Fruit fly (Drosophila melanogaster) whole organism, embryonic: ENCODE measurements around the gene RASSF8.

ENCODE experiments used
- Antp ChIP-seq: fragments of 200-800 bp; sonication (Bioruptor generic); optimal IDR thresholded peaks from 3 replicates; lab custom pipeline; 2016; ENCODE audit warnings: missing biosample characterization, missing genetic modification characterization
- CG11456 ChIP-seq: fragments of 200-800 bp; sonication (Bioruptor generic); IDR thresholded peaks from 3 replicates; pipeline ENCODE4 v1.3.6; 2022; ENCODE audit warnings: missing biosample characterization, missing genetic modification characterization
- CG11723 ChIP-seq: fragments of 200-800 bp; sonication (Bioruptor generic); optimal IDR thresholded peaks from 2 replicates; lab custom pipeline; 2017; ENCODE audit warnings: missing biosample characterization, mild to moderate bottlenecking, missing genetic modification characterization
- CG12219 ChIP-seq: fragments of 200-800 bp; sonication (Bioruptor generic); optimal IDR thresholded peaks from 3 replicates; lab custom pipeline; 2018; ENCODE audit warnings: missing biosample characterization, mild to moderate bottlenecking, missing genetic modification characterization
- CG14860 ChIP-seq: fragments of 200-800 bp; sonication (Bioruptor generic); IDR thresholded peaks from 3 replicates; pipeline ENCODE4 v1.3.6; 2022; ENCODE audit warnings: missing biosample characterization, missing genetic modification characterization; ENCODE audit not compliant: partially characterized antibody
- CG15011 ChIP-seq: fragments of 200-800 bp; sonication (Bioruptor generic); optimal IDR thresholded peaks from 3 replicates; lab custom pipeline; 2018; ENCODE audit warnings: missing biosample characterization, mild to moderate bottlenecking, missing genetic modification characterization
- CG15269 ChIP-seq: fragments of 200-800 bp; sonication (Bioruptor generic); optimal IDR thresholded peaks from 2 replicates; lab custom pipeline; 2018; ENCODE audit warnings: missing biosample characterization, mild to moderate bottlenecking, missing genetic modification characterization, moderate library complexity
- CG16779 ChIP-seq: fragments of 200-800 bp; sonication (Bioruptor generic); IDR thresholded peaks from 2 replicates; pipeline ENCODE4 v1.3.6; 2022; ENCODE audit warnings: missing biosample characterization, missing genetic modification characterization
- CG16813 ChIP-seq: fragments of 200-800 bp; sonication (Bioruptor generic); IDR thresholded peaks from 3 replicates; pipeline ENCODE4 v1.3.6; 2022; ENCODE audit warnings: missing biosample characterization, missing genetic modification characterization; ENCODE audit not compliant: partially characterized antibody
- CG2678 ChIP-seq: fragments of 200-800 bp; sonication (Bioruptor generic); optimal IDR thresholded peaks from 3 replicates; lab custom pipeline; 2019; ENCODE audit warnings: missing biosample characterization, mild to moderate bottlenecking, missing genetic modification characterization, moderate library complexity
- CG2712 ChIP-seq: fragments of 200-800 bp; optimal IDR thresholded peaks from 3 replicates; lab custom pipeline; 2019; ENCODE audit warnings: missing biosample characterization, mild to moderate bottlenecking, missing genetic modification characterization, moderate library complexity
- CG32767 ChIP-seq: fragments of 200-800 bp; sonication (Bioruptor generic); IDR thresholded peaks from 2 replicates; pipeline ENCODE4 v1.3.6; 2022; ENCODE audit warnings: missing biosample characterization, missing genetic modification characterization
- CG5953 ChIP-seq: fragments of 200-800 bp; sonication (Bioruptor generic); IDR thresholded peaks from 2 replicates; pipeline ENCODE4 v1.3.6; 2022; ENCODE audit warnings: missing biosample characterization, missing genetic modification characterization
- CG6254 ChIP-seq: fragments of 200-800 bp; sonication (Bioruptor generic); optimal IDR thresholded peaks from 3 replicates; lab custom pipeline; 2017; ENCODE audit warnings: mild to moderate bottlenecking, missing biosample characterization, missing genetic modification reagents, missing genetic modification characterization
- CTCF ChIP-seq: fragments of 200-800 bp; sonication (Bioruptor generic); optimal IDR thresholded peaks from 2 replicates; lab custom pipeline; 2017; ENCODE audit warnings: missing biosample characterization, mild to moderate bottlenecking, missing genetic modification characterization, moderate library complexity
- Ets65A ChIP-seq: fragments of 200-800 bp; sonication (Bioruptor generic); peaks from one replicate; lab custom pipeline; 2016; ENCODE audit warnings: missing biosample characterization, missing genetic modification characterization
- HmgD ChIP-seq: fragments of 200-800 bp; sonication (Bioruptor generic); optimal IDR thresholded peaks from 3 replicates; lab custom pipeline; 2016; ENCODE audit warnings: missing biosample characterization, missing genetic modification characterization
- MBD-R2 ChIP-seq: fragments of 200-800 bp; sonication (Bioruptor generic); IDR thresholded peaks from 2 replicates; pipeline ENCODE4 v1.3.6; 2022; ENCODE audit warnings: missing biosample characterization, missing genetic modification characterization
- Nf-YC ChIP-seq: fragments of 200-800 bp; optimal IDR thresholded peaks from 3 replicates; lab custom pipeline; 2019; ENCODE audit warnings: missing biosample characterization, mild to moderate bottlenecking, missing genetic modification characterization, moderate library complexity
- NfI ChIP-seq: fragments of 200-800 bp; sonication (Bioruptor generic); optimal IDR thresholded peaks from 3 replicates; lab custom pipeline; 2018; ENCODE audit warnings: missing biosample characterization, mild to moderate bottlenecking, missing genetic modification characterization, moderate library complexity
- TFAM ChIP-seq: fragments of 200-800 bp; sonication (Bioruptor generic); optimal IDR thresholded peaks from 2 replicates; lab custom pipeline; 2017; ENCODE audit warnings: missing biosample characterization, missing genetic modification characterization, inconsistent platforms
- Trl ChIP-seq, 3 experiments: fragments of >200 bp in 2 of 3; fragments of 200-800 bp in 1 of 3; sonication (Bioruptor generic) in 1 of 3; optimal IDR thresholded peaks; 2 replicates in 1 of 3; 3 replicates in 2 of 3; lab custom pipeline; 2016 to 2017; ENCODE audit warnings: missing biosample characterization in 1 of 3, missing genetic modification characterization in 1 of 3
- Xrp1 ChIP-seq: fragments of 200-800 bp; sonication (Bioruptor generic); IDR thresholded peaks from 2 replicates; pipeline ENCODE4 v1.3.6; 2022; ENCODE audit warnings: missing biosample characterization, missing genetic modification characterization
- YL-1 ChIP-seq: fragments of 200-800 bp; sonication (Bioruptor generic); optimal IDR thresholded peaks from 3 replicates; lab custom pipeline; 2017; ENCODE audit warnings: missing biosample characterization, mild to moderate bottlenecking, missing genetic modification characterization
- ara ChIP-seq: fragments of 200-800 bp; sonication (Bioruptor generic); IDR thresholded peaks from 2 replicates; pipeline ENCODE4 v1.3.6; 2022; ENCODE audit warnings: missing biosample characterization, missing genetic modification characterization
- az2 ChIP-seq: fragments of 200-800 bp; sonication (Bioruptor generic); optimal IDR thresholded peaks from 3 replicates; lab custom pipeline; 2016; ENCODE audit warnings: missing biosample characterization, missing genetic modification characterization
- bcd ChIP-seq: fragments of 200-800 bp; sonication (Bioruptor generic); optimal IDR thresholded peaks from 2 replicates; lab custom pipeline; 2017; ENCODE audit warnings: missing biosample characterization, mild to moderate bottlenecking, missing genetic modification characterization
- cg ChIP-seq: fragments of 200-800 bp; sonication (Bioruptor generic); optimal IDR thresholded peaks from 3 replicates; lab custom pipeline; 2019; ENCODE audit warnings: missing biosample characterization, mild to moderate bottlenecking, missing genetic modification characterization, moderate library complexity
- ftz-f1 ChIP-seq: fragments of 200-800 bp; sonication (Bioruptor generic); optimal IDR thresholded peaks from 2 replicates; lab custom pipeline; 2016; ENCODE audit warnings: missing biosample characterization, missing genetic modification characterization
- gce ChIP-seq: fragments of 200-800 bp; sonication (Bioruptor generic); IDR thresholded peaks from 3 replicates; pipeline ENCODE4 v1.3.6; 2022; ENCODE audit warnings: missing biosample characterization, missing genetic modification characterization
- gem ChIP-seq: fragments of 200-800 bp; sonication (Bioruptor generic); optimal IDR thresholded peaks from 2 replicates; lab custom pipeline; 2019; ENCODE audit warnings: missing biosample characterization, mild to moderate bottlenecking, missing genetic modification characterization, moderate library complexity
- jing ChIP-seq: fragments of 200-800 bp; sonication (Bioruptor generic); optimal IDR thresholded peaks from 2 replicates; lab custom pipeline; 2018; ENCODE audit warnings: missing biosample characterization, mild to moderate bottlenecking, missing genetic modification characterization
- jumu ChIP-seq: fragments of 200-800 bp; sonication (Bioruptor generic); optimal IDR thresholded peaks from 3 replicates; lab custom pipeline; 2016; ENCODE audit warnings: missing biosample characterization, missing genetic modification characterization
- kni ChIP-seq: fragments of 200-800 bp; sonication (Bioruptor generic); optimal IDR thresholded peaks from 3 replicates; lab custom pipeline; 2017; ENCODE audit warnings: mild to moderate bottlenecking, missing biosample characterization, missing genetic modification reagents, missing genetic modification characterization
- knrl ChIP-seq: fragments of 200-800 bp; sonication (Bioruptor generic); IDR thresholded peaks from 3 replicates; pipeline ENCODE4 v1.3.6; 2022; ENCODE audit warnings: missing biosample characterization, missing genetic modification characterization; ENCODE audit not compliant: partially characterized antibody
- luna ChIP-seq: fragments of 200-800 bp; sonication (Bioruptor generic); optimal IDR thresholded peaks from 2 replicates; lab custom pipeline; 2016; ENCODE audit warnings: missing biosample characterization, missing genetic modification characterization
- nom ChIP-seq: fragments of 200-800 bp; sonication (Bioruptor generic); optimal IDR thresholded peaks from 2 replicates; lab custom pipeline; 2017; ENCODE audit warnings: missing biosample characterization, missing genetic modification characterization, mild to moderate bottlenecking, moderate library complexity, missing genetic modification reagents
- pita ChIP-seq: fragments of 200-800 bp; sonication (Bioruptor generic); optimal IDR thresholded peaks from 2 replicates; lab custom pipeline; 2017; ENCODE audit warnings: missing biosample characterization, mild to moderate bottlenecking, missing genetic modification characterization
- pnt ChIP-seq: fragments of 200-800 bp; sonication (Bioruptor generic); optimal IDR thresholded peaks from 3 replicates; lab custom pipeline; 2016; ENCODE audit warnings: missing biosample characterization, missing genetic modification characterization
- repo ChIP-seq: fragments of 200-800 bp; sonication (Bioruptor generic); optimal IDR thresholded peaks from 2 replicates; lab custom pipeline; 2016; ENCODE audit warnings: missing biosample characterization, missing genetic modification characterization
- row ChIP-seq: fragments of 200-800 bp; sonication (Bioruptor generic); IDR thresholded peaks from 3 replicates; pipeline ENCODE4 v1.3.6; 2022; ENCODE audit warnings: missing biosample characterization, missing genetic modification characterization
- salm ChIP-seq: fragments of 200-800 bp; sonication (Bioruptor generic); optimal IDR thresholded peaks from 2 replicates; lab custom pipeline; 2018; ENCODE audit warnings: missing biosample characterization, mild to moderate bottlenecking, missing genetic modification characterization
- sob ChIP-seq: fragments of 200-800 bp; sonication (Bioruptor generic); IDR thresholded peaks from 2 replicates; pipeline ENCODE4 v1.3.6; 2022; ENCODE audit warnings: missing biosample characterization, missing genetic modification characterization
- tna ChIP-seq: fragments of 200-800 bp; sonication (Bioruptor generic); IDR thresholded peaks from 2 replicates; pipeline ENCODE4 v1.3.6; 2022; ENCODE audit warnings: missing biosample characterization, missing genetic modification characterization; ENCODE audit not compliant: partially characterized antibody
- tup ChIP-seq: fragments of 200-800 bp; sonication (Bioruptor generic); optimal IDR thresholded peaks from 2 replicates; lab custom pipeline; 2016; ENCODE audit warnings: missing biosample characterization, mild to moderate bottlenecking, missing genetic modification characterization, moderate library complexity
- unc-4 ChIP-seq: fragments of 200-800 bp; sonication (Bioruptor generic); IDR thresholded peaks from 2 replicates; pipeline ENCODE4 v1.3.6; 2022; ENCODE audit warnings: missing biosample characterization, missing genetic modification characterization; ENCODE audit not compliant: partially characterized antibody
- zfh1 ChIP-seq: fragments of 200-800 bp; sonication (Bioruptor generic); IDR thresholded peaks from 3 replicates; pipeline ENCODE4 v1.3.6; 2022; ENCODE audit warnings: missing biosample characterization, missing genetic modification characterization

The RASSF8 gene

DNA sequence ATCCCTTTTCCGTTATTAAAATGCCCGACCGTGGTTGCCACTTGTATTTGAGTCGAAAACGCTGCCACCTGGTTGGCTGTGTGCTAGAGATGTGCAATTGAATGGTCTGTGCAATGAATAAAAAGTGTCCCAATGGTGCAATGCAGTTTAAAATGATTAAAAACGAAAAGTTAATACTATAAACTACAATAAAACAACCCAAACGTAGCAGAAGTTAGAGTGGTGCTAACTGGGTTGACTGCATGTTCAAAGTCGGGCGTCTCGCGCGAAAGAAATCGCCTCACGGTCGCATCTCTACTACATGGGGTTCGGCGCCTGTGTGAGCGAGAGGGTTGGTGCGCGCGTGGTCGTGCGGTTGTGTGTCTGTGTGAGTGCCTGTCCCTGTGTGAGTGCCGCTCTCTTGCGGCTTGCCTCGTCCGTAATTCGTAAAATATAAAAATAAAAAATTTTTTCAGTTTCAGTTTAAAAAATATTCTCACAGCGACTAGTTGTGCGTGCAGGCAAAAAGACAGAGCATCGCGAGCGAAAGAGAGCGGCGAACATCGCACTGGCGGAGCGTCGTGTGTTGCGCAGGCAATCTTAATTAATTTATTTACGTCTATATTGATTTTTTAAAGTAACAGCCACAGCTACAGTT is 14.6 kb upstream of the RASSF8 start (continued):
- peak; percentile 81 for TF ChIP-seq ftz-f1
- peak; percentile 86 for TF ChIP-seq Nf-YC
- TF ChIP-seq Ets65A (GFP tag; lab: Kevin White, UChicago): peak; percentile 100
- TF ChIP-seq CG16779 (GFP tag; lab: Robert Waterston, UW): peak; percentile 67

DNA sequence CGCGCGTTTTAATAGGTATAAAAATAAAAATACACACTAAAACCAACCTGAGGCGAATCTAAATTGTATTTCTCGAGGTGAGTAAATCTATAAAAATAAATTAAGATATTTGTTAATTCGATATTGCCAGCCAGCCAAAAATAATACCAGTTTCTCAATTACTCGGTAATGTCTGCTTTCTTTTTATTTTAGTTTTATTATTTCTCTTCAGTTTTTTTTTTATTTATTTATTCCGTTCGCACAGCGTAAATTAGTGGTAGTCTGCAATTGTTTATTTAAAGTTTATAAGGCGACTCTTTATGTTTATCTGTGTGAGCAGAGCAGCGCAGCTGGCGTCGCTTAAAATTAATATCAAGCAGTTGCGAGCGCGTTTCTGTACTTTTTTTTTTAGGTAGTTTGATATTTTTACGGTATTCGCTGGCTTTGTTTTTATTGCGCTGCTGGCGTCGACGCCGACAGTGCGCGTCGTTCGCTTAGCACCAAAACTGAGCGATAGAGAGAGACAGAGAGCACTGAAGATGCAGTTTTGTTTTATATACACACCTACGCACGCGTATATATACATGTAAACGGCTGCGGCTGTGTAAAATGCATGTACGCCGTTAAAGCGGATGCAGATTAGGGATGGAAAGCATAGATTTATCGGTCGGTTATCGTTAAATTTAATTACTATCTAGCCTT is 13.9 kb upstream of the RASSF8 start:
- no peak for TF ChIP-seq pita (GFP tag; lab: Kevin White, UChicago)
- 0 out of 2 replicates have a peak, but pooled peaks have one; percentile 31 for TF ChIP-seq CG5953 (GFP tag; lab: Robert Waterston, UW)
- no peak for TF ChIP-seq pnt
- TF ChIP-seq CG14860: peak; percentile 85
- TF ChIP-seq CG15269 (tag; lab: Kevin White, UChicago): peak; percentile 19
- peak; percentile 77 for TF ChIP-seq CG16813 (GFP tag; lab: Robert Waterston, UW)
- no peak for TF ChIP-seq salm (tag; lab: Kevin White, UChicago)
- TF ChIP-seq sob (GFP tag; lab: Robert Waterston, UW): peak; percentile 59
- no peak for TF ChIP-seq luna
- TF ChIP-seq row (GFP tag; lab: Robert Waterston, UW): peak; percentile 31; the same call in 1 of the 3 replicates
- TF ChIP-seq CG12219 (GFP tag; lab: Kevin White, UChicago): peak; percentile 20
- peak; percentile 27 for TF ChIP-seq CG6254 (GFP tag; lab: Kevin White, UChicago)
- no peak for TF ChIP-seq jing (GFP tag; lab: Kevin White, UChicago)
- TF ChIP-seq kni (GFP tag; lab: Kevin White, UChicago): peak; percentile 85
- no peak for TF ChIP-seq Trl (optimal IDR thresholded peaks at IDR 0.05; lab: Kevin White, UChicago)
- TF ChIP-seq Trl (GFP tag; optimal IDR thresholded peaks at IDR 0.05; lab: Kevin White, UChicago): peak; percentile 51
- TF ChIP-seq YL-1 (GFP tag; lab: Kevin White, UChicago): peak; percentile 42
- peak; percentile 63 for TF ChIP-seq knrl (GFP tag; lab: Robert Waterston, UW)
- TF ChIP-seq nom (GFP tag; lab: Kevin White, UChicago): peak; percentile 85
- no peak for TF ChIP-seq jumu (GFP tag; lab: Kevin White, UChicago)
- no peak for TF ChIP-seq CG15011
- peak; percentile 20 for TF ChIP-seq NfI (GFP tag; lab: Kevin White, UChicago)
- TF ChIP-seq gem: peak; percentile 4
- TF ChIP-seq CTCF (GFP tag; lab: Kevin White, UChicago): peak; percentile 63
- TF ChIP-seq Antp (GFP tag; lab: Kevin White, UChicago): no peak
- peak; percentile 51 for TF ChIP-seq HmgD (GFP tag; lab: Kevin White, UChicago)
- TF ChIP-seq CG32767: peak; percentile 70
- peak; percentile 62; the same call in 2 of the 3 replicates for TF ChIP-seq zfh1 (GFP tag; lab: Robert Waterston, UW)
- TF ChIP-seq repo (GFP tag; lab: Kevin White, UChicago): no peak
- TF ChIP-seq CG11723 (GFP tag; lab: Kevin White, UChicago): no peak
- TF ChIP-seq tna (GFP tag; lab: Robert Waterston, UW): peak; percentile 89
- no peak for TF ChIP-seq az2 (GFP tag; lab: Kevin White, UChicago)
- no peak for TF ChIP-seq TFAM (GFP tag; lab: Kevin White, UChicago)
- TF ChIP-seq tup (GFP tag; lab: Kevin White, UChicago): no peak
- peak; percentile 35; the same call in 1 of the 2 replicates for TF ChIP-seq Xrp1
- peak; percentile 44; the same call in 1 of the 2 replicates for TF ChIP-seq MBD-R2
- TF ChIP-seq cg (GFP tag; lab: Kevin White, UChicago): peak; percentile 87
- TF ChIP-seq unc-4 (GFP tag; lab: Robert Waterston, UW): peak; percentile 25; the same call in 1 of the 2 replicates
- TF ChIP-seq CG11456 (GFP tag; lab: Robert Waterston, UW): no peak
- no peak for TF ChIP-seq CG2678 (tag; lab: Kevin White, UChicago)
- TF ChIP-seq bcd (GFP tag; lab: Kevin White, UChicago): peak; percentile 90
- TF ChIP-seq ara (GFP tag; lab: Robert Waterston, UW): peak; percentile 45; the same call in 1 of the 2 replicates
- TF ChIP-seq gce (GFP tag; lab: Robert Waterston, UW): peak; percentile 16; the same call in 1 of the 3 replicates
- peak; percentile 49 for TF ChIP-seq CG2712 (tag; lab: Kevin White, UChicago)
